Fruit fly (Drosophila melanogaster): Measurements from ENCODE around the gene GstT3.

GstT3 gene

DNA sequence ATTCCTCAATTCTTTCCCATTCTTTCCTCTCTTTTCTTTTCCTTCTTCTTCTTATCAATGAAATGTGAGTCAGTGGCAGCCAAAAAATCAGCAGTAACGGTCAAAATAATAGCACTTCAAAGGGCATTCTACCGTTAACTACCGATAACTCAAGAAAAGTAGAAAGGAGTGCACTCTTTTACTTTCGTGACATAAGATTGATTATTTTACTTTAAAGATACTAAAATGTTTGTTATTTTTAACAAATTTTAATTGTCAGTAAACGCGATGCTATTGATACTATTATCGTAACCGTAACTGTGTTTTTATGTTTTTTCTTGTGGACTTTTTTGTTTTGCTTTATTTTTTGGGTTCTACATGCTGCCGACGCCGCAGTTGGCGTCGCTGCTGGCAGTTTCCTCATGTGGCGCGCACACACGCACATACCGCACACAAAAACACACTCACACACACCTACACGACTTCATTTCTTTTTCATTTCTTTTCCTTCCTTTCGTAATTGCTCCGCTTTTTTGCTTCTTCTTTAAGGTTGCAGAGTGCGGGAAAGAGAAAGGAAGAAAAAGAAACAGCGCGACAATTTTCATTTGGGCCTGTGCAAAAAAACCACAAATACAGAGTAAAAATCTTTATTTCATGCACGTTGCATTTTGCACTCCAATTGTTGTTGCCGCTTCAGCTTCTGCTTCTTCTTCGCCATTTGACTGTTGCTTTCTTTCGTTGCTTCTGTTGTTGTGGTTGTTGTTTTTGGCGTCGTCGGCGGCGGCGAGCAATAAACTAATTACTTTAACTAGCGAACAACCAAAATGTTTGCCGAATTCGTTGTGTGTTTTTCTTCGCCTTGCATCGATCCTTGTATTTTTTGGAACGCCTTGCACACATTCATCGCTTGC lies 42.5 kb downstream of the GstT3 start (continued):
- TF ChIP-seq CG7357 (GFP tag; IDR thresholded peaks at IDR 0.05) (no peak), E2f1 (GFP tag; IDR thresholded peaks at IDR 0.05) (no peak), unpg (GFP tag; optimal IDR thresholded peaks at IDR 0.05) (peak; percentile 10), Chrac-16 (GFP tag; optimal IDR thresholded peaks at IDR 0.05) (no peak), btn (GFP tag; optimal IDR thresholded peaks at IDR 0.05) (no peak), br (optimal IDR thresholded peaks at IDR 0.05) (no peak), CG1529 (GFP tag; optimal IDR thresholded peaks at IDR 0.05) (no peak), CG31388 (GFP tag; optimal IDR thresholded peaks at IDR 0.05) (no peak), CG12219 (GFP tag; optimal IDR thresholded peaks at IDR 0.05) (no peak), Nf-YC (tag; optimal IDR thresholded peaks at IDR 0.05) (no peak), NC2α (GFP tag; optimal IDR thresholded peaks at IDR 0.05) (no peak), Bgb (GFP tag; IDR thresholded peaks at IDR 0.05; ENCODE audit: partially characterized antibody) (no peak), luna (GFP tag; optimal IDR thresholded peaks at IDR 0.05) (no peak), MESR4 (GFP tag; optimal IDR thresholded peaks at IDR 0.05) (no peak), CG4617 (GFP tag; optimal IDR thresholded peaks at IDR 0.05; ENCODE audit: borderline replicate concordance) (no peak), TFAM (GFP tag; optimal IDR thresholded peaks at IDR 0.05) (no peak), Tbp (GFP tag; optimal IDR thresholded peaks at IDR 0.05) (no peak), CG7271 (tag; optimal IDR thresholded peaks at IDR 0.05) (no peak), CG8924 (tag; optimal IDR thresholded peaks at IDR 0.05) (peak; percentile 13), Adf1 (GFP tag; IDR thresholded peaks at IDR 0.05) (peak; percentile 77), gcm (GFP tag; optimal IDR thresholded peaks at IDR 0.05) (no peak), hth (optimal IDR thresholded peaks at IDR 0.05) (no peak), CG13296 (GFP tag; optimal IDR thresholded peaks at IDR 0.05) (no peak), Lpt (GFP tag; optimal IDR thresholded peaks at IDR 0.05) (no peak), CG17361 (GFP tag; IDR thresholded peaks at IDR 0.05) (0 out of 3 replicates have a peak, but pooled peaks have one; percentile 9), psq (GFP tag; optimal IDR thresholded peaks at IDR 0.05) (no peak), CG6254 (GFP tag; optimal IDR thresholded peaks at IDR 0.05) (no peak), lab (GFP tag; optimal IDR thresholded peaks at IDR 0.05) (peak; percentile 26), CG18764 (GFP tag; optimal IDR thresholded peaks at IDR 0.05) (no peak), ap (GFP tag; IDR thresholded peaks at IDR 0.05) (no peak), Side (GFP tag; optimal IDR thresholded peaks at IDR 0.05) (no peak), bab2 (GFP tag; optimal IDR thresholded peaks at IDR 0.05) (no peak), Antp (GFP tag; optimal IDR thresholded peaks at IDR 0.05) (no peak), gem (tag; optimal IDR thresholded peaks at IDR 0.05) (peak; percentile 59), ro (GFP tag; IDR thresholded peaks at IDR 0.05) (no peak), CG8089 (GFP tag; optimal IDR thresholded peaks at IDR 0.05) (no peak), croc (GFP tag; conservative IDR thresholded peaks at IDR 0.05) (no peak), CG17385 (GFP tag; optimal IDR thresholded peaks at IDR 0.05) (peak; percentile 81), Hey (tag; optimal IDR thresholded peaks at IDR 0.05) (no peak), pum (GFP tag; optimal IDR thresholded peaks at IDR 0.05) (no peak), Meics (GFP tag; optimal IDR thresholded peaks at IDR 0.05) (peak; percentile 10), Neu2 (GFP tag; optimal IDR thresholded peaks at IDR 0.05; ENCODE audit: borderline replicate concordance) (no peak), bsh (GFP tag; optimal IDR thresholded peaks at IDR 0.05) (peak in 1 of 2 experiments; percentile 36), CG13287 (GFP tag; IDR thresholded peaks at IDR 0.05; ENCODE audit: partially characterized antibody) (no peak), Ravus (GFP tag; IDR thresholded peaks at IDR 0.05) (no peak), CG2678 (tag; optimal IDR thresholded peaks at IDR 0.05) (peak; percentile 29), CG17359 (tag; optimal IDR thresholded peaks at IDR 0.05) (peak; percentile 32), CG12104 (GFP tag; optimal IDR thresholded peaks at IDR 0.05) (no peak), Nf-YA (GFP tag; IDR thresholded peaks at IDR 0.05) (no peak), tgo (GFP tag; IDR thresholded peaks at IDR 0.05) (no peak)

Data from whole organism, embryonic.